Fruit fly (Drosophila melanogaster) whole organism, pupa: ENCODE data around the gene CG11626.

Experiments
- CG10348 ChIP-seq: fragments of 200-800 bp; sonication (Bioruptor generic); IDR thresholded peaks from 2 replicates; pipeline ENCODE4 v1.3.6; 2022; ENCODE audit warnings: missing biosample characterization, missing genetic modification characterization
- CG12605 ChIP-seq: fragments of 200-800 bp; sonication (Bioruptor generic); IDR thresholded peaks from 2 replicates; pipeline ENCODE4 v1.3.6; 2022; ENCODE audit warnings: missing biosample characterization, missing genetic modification characterization
- CG13204 ChIP-seq: fragments of 200-800 bp; sonication (Bioruptor generic); optimal IDR thresholded peaks from 2 replicates; lab custom pipeline; 2018; ENCODE audit warnings: missing biosample characterization, mild to moderate bottlenecking, missing genetic modification characterization, moderate library complexity
- CG14655 ChIP-seq: fragments of 200-800 bp; sonication (Bioruptor generic); optimal IDR thresholded peaks from 3 replicates; lab custom pipeline; 2017; ENCODE audit warnings: mild to moderate bottlenecking, missing biosample characterization, missing genetic modification reagents, missing genetic modification characterization
- CG15710 ChIP-seq: fragments of 200-800 bp; sonication (Bioruptor generic); optimal IDR thresholded peaks from 2 replicates; lab custom pipeline; 2018; ENCODE audit warnings: missing biosample characterization, mild to moderate bottlenecking, missing genetic modification characterization, moderate library complexity
- CG17806 ChIP-seq: fragments of 200-800 bp; sonication (Bioruptor generic); optimal IDR thresholded peaks from 2 replicates; lab custom pipeline; 2018; ENCODE audit warnings: missing biosample characterization, mild to moderate bottlenecking, missing genetic modification characterization, moderate library complexity
- CG32121 ChIP-seq: fragments of 200-800 bp; sonication (Bioruptor generic); IDR thresholded peaks from 2 replicates; pipeline ENCODE4 v1.3.6; 2022; ENCODE audit warnings: missing biosample characterization, missing genetic modification characterization
- CG34367 ChIP-seq: fragments of 200-800 bp; sonication (Bioruptor generic); optimal IDR thresholded peaks from 2 replicates; lab custom pipeline; 2018; ENCODE audit warnings: missing biosample characterization, mild to moderate bottlenecking, missing genetic modification characterization
- CG4496 ChIP-seq: fragments of 200-800 bp; sonication (Bioruptor generic); IDR thresholded peaks from 3 replicates; pipeline ENCODE4 v1.3.6; 2022; ENCODE audit warnings: missing biosample characterization, missing genetic modification characterization
- CG8159 ChIP-seq: fragments of 200-800 bp; sonication (Bioruptor generic); optimal IDR thresholded peaks from 3 replicates; lab custom pipeline; 2018; ENCODE audit warnings: missing biosample characterization, mild to moderate bottlenecking, missing genetic modification characterization, moderate library complexity
- CG8301 ChIP-seq: fragments of 200-800 bp; sonication (Bioruptor generic); optimal IDR thresholded peaks from 2 replicates; lab custom pipeline; 2018; ENCODE audit warnings: missing biosample characterization, mild to moderate bottlenecking, missing genetic modification characterization
- CG9948 ChIP-seq: fragments of 200-800 bp; sonication (Bioruptor generic); optimal IDR thresholded peaks from 2 replicates; lab custom pipeline; 2018; ENCODE audit warnings: missing biosample characterization, mild to moderate bottlenecking, missing genetic modification characterization, moderate library complexity
- D1 ChIP-seq: fragments of 200-800 bp; sonication (Bioruptor generic); optimal IDR thresholded peaks from 2 replicates; lab custom pipeline; 2018; ENCODE audit warnings: missing biosample characterization, mild to moderate bottlenecking, missing genetic modification characterization, moderate library complexity
- EcR ChIP-seq: fragments of 200-800 bp; sonication (Bioruptor generic); optimal IDR thresholded peaks from 3 replicates; lab custom pipeline; 2019; ENCODE audit warnings: missing biosample characterization, missing genetic modification characterization, mild to moderate bottlenecking, moderate library complexity, missing genetic modification reagents
- Ets98B ChIP-seq: fragments of 200-800 bp; sonication (Bioruptor generic); IDR thresholded peaks from 2 replicates; pipeline ENCODE4 v1.3.6; 2022; ENCODE audit warnings: missing biosample characterization, missing genetic modification characterization
- Pif1A ChIP-seq: fragments of 200-800 bp; sonication (Bioruptor generic); optimal IDR thresholded peaks from 3 replicates; lab custom pipeline; 2016; ENCODE audit warnings: missing biosample characterization, missing genetic modification characterization
- Pif1B ChIP-seq: fragments of 200-800 bp; sonication (Bioruptor generic); optimal IDR thresholded peaks from 3 replicates; lab custom pipeline; 2016; ENCODE audit warnings: missing biosample characterization, missing genetic modification characterization
- Snoo ChIP-seq: fragments of 200-800 bp; sonication (Bioruptor generic); optimal IDR thresholded peaks from 3 replicates; lab custom pipeline; 2017; ENCODE audit warnings: missing biosample characterization, mild to moderate bottlenecking, missing genetic modification characterization, inconsistent platforms
- fd96Ca ChIP-seq: fragments of 200-800 bp; sonication (Bioruptor generic); IDR thresholded peaks from 3 replicates; pipeline ENCODE4 v1.3.6; 2022; ENCODE audit warnings: missing biosample characterization, missing genetic modification characterization
- gl ChIP-seq: fragments of 200-800 bp; sonication (Bioruptor generic); optimal IDR thresholded peaks from 2 replicates; lab custom pipeline; 2018; ENCODE audit warnings: missing biosample characterization, mild to moderate bottlenecking, missing genetic modification characterization
- rn ChIP-seq: fragments of 200-800 bp; sonication (Bioruptor generic); IDR thresholded peaks from 2 replicates; pipeline ENCODE4 v1.3.6; 2022; ENCODE audit warnings: missing biosample characterization, missing genetic modification characterization

The CG11626 gene

DNA sequence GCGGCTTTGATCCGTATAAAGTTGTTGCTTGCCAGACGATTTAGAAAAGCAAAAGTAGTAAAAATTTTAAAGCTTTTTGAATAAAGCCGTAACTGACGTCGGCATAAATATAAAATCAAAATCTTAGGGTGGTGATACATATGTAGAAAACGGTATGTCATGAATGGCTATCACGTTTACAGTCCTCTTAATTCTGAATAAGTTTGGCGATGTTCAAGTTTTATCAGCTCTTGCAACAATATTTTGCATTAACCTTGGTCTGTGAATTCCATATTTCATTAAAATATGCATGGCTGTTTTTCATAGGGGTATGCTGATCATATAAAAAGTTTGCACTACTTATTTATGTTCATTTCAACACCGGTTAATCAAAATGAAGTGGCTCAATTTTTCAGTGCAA lies at the start of gene CG11626:
Gene CG11626 (plus strand): TSS at position 301 of the 400 bp plus-strand sequence.
- TF ChIP-seq CG32121 (GFP tag; lab: Robert Waterston, UW) = no peak
- TF ChIP-seq CG13204 (GFP tag; lab: Kevin White, UChicago) = no peak
- no peak for TF ChIP-seq CG34367 (tag; lab: Kevin White, UChicago)
- no peak for TF ChIP-seq CG15710 (tag; lab: Kevin White, UChicago)
- TF ChIP-seq CG14655 (GFP tag; lab: Kevin White, UChicago) = no peak
- TF ChIP-seq CG4496 (GFP tag; lab: Robert Waterston, UW) = no peak
- no peak for TF ChIP-seq gl (tag; lab: Kevin White, UChicago)
- no peak for TF ChIP-seq Snoo (tag; lab: Kevin White, UChicago)
- no peak for TF ChIP-seq Pif1A (GFP tag; lab: Kevin White, UChicago)
- no peak for TF ChIP-seq Pif1B (GFP tag; lab: Kevin White, UChicago)
- no peak for TF ChIP-seq rn (GFP tag; lab: Robert Waterston, UW)
- TF ChIP-seq CG17806 (tag; lab: Kevin White, UChicago) = no peak
- TF ChIP-seq D1 (tag; lab: Kevin White, UChicago) = no peak
- no peak for TF ChIP-seq CG8159 (tag; lab: Kevin White, UChicago)
- TF ChIP-seq CG10348 = no peak

dm6 chr3R:19362879-19363278 lies 45.8 kb upstream of the CG11626 start:
- TF ChIP-seq CG34367 (tag; lab: Kevin White, UChicago) (no peak), Snoo (tag; lab: Kevin White, UChicago) (peak; percentile 6)
- TF ChIP-seq, all 21 proteins: peak for 1

dm6 chr3R:19369060-19369459 lies 39.6 kb upstream of the CG11626 start:
- TF ChIP-seq CG8301 (tag; lab: Kevin White, UChicago) (no peak), Snoo (tag; lab: Kevin White, UChicago) (no peak), CG34367 (tag; lab: Kevin White, UChicago) (no peak), CG9948 (tag; lab: Kevin White, UChicago) (no peak), CG17806 (tag; lab: Kevin White, UChicago) (no peak), rn (GFP tag; lab: Robert Waterston, UW) (no peak), fd96Ca (GFP tag; lab: Robert Waterston, UW) (no peak), Pif1B (GFP tag; lab: Kevin White, UChicago) (no peak), CG14655 (GFP tag; lab: Kevin White, UChicago) (no peak), CG10348 (no peak), CG32121 (GFP tag; lab: Robert Waterston, UW) (no peak), CG15710 (tag; lab: Kevin White, UChicago) (no peak), gl (tag; lab: Kevin White, UChicago) (no peak), CG12605 (GFP tag; lab: Robert Waterston, UW) (no peak), Pif1A (GFP tag; lab: Kevin White, UChicago) (no peak), EcR (GFP tag; lab: Kevin White, UChicago) (no peak), D1 (tag; lab: Kevin White, UChicago) (no peak), CG8159 (tag; lab: Kevin White, UChicago) (no peak), CG13204 (GFP tag; lab: Kevin White, UChicago) (no peak)

- no peak for TF ChIP-seq gl (tag; lab: Kevin White, UChicago)
- TF ChIP-seq CG10348 = no peak
- TF ChIP-seq CG13204 (GFP tag; lab: Kevin White, UChicago) = no peak
- no peak for TF ChIP-seq Ets98B (GFP tag; lab: Robert Waterston, UW)
- no peak for TF ChIP-seq CG8159 (tag; lab: Kevin White, UChicago)
- no peak for TF ChIP-seq CG12605 (GFP tag; lab: Robert Waterston, UW)
- no peak for TF ChIP-seq CG15710 (tag; lab: Kevin White, UChicago)
- no peak for TF ChIP-seq CG32121 (GFP tag; lab: Robert Waterston, UW)
- no peak for TF ChIP-seq rn (GFP tag; lab: Robert Waterston, UW)
- TF ChIP-seq fd96Ca (GFP tag; lab: Robert Waterston, UW) = no peak
- TF ChIP-seq Pif1B (GFP tag; lab: Kevin White, UChicago) = no peak
- no peak for TF ChIP-seq CG8301 (tag; lab: Kevin White, UChicago)
- TF ChIP-seq CG17806 (tag; lab: Kevin White, UChicago) = no peak
- no peak for TF ChIP-seq Pif1A (GFP tag; lab: Kevin White, UChicago)
- TF ChIP-seq, all 21 proteins: peak for 0
Measured at dm6 chr3R:19370693-19371092, 38.0 kb upstream of the CG11626 start.

DNA sequence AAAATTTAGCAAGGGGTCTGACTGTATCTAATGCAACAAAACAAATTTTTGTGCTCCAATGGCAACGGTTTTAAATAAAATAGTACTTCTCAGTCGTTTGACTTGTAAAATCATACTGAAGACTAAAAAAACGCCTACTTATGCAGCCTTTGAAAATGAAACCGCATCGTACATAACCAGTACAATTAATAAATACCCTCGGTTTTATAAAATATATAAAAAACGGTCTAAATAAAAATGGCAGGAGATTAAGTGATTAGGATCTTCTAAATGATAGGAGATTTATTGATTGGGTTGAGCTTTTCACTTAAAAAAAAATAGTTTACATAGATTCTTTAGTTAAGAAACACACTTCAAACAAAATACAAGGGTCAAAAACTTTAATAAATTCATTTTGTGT lies 34.0 kb upstream of the CG11626 start, which contains the start of gene CG3581:
Gene CG3581 (minus strand): TSS at position 101 of the 400 bp plus-strand sequence.
- TF ChIP-seq CG8159 (tag; lab: Kevin White, UChicago) = no peak
- TF ChIP-seq CG13204 (GFP tag; lab: Kevin White, UChicago) = no peak
- TF ChIP-seq CG34367 (tag; lab: Kevin White, UChicago) = no peak
- TF ChIP-seq D1 (tag; lab: Kevin White, UChicago) = no peak
- no peak for TF ChIP-seq Pif1B (GFP tag; lab: Kevin White, UChicago)
- TF ChIP-seq Ets98B (GFP tag; lab: Robert Waterston, UW) = no peak
- TF ChIP-seq Pif1A (GFP tag; lab: Kevin White, UChicago) = no peak
- TF ChIP-seq Snoo (tag; lab: Kevin White, UChicago) = no peak
- no peak for TF ChIP-seq fd96Ca (GFP tag; lab: Robert Waterston, UW)
- TF ChIP-seq CG9948 (tag; lab: Kevin White, UChicago) = no peak
- TF ChIP-seq CG14655 (GFP tag; lab: Kevin White, UChicago) = no peak
- no peak for TF ChIP-seq CG15710 (tag; lab: Kevin White, UChicago)
- TF ChIP-seq gl (tag; lab: Kevin White, UChicago) = no peak
- no peak for TF ChIP-seq CG12605 (GFP tag; lab: Robert Waterston, UW)
- no peak for TF ChIP-seq CG17806 (tag; lab: Kevin White, UChicago)
- no peak for TF ChIP-seq CG4496 (GFP tag; lab: Robert Waterston, UW)
- no peak for TF ChIP-seq CG32121 (GFP tag; lab: Robert Waterston, UW)
- TF ChIP-seq rn (GFP tag; lab: Robert Waterston, UW) = no peak
- TF ChIP-seq, all 21 proteins: peak for 0
